Fruit fly (Drosophila melanogaster) whole organism, prepupa: Measurements from ENCODE around the gene wuho.

ENCODE experiments used
- Blimp-1 ChIP-seq: fragments of 200-800 bp; sonication (Bioruptor generic); optimal IDR thresholded peaks from 3 replicates; lab custom pipeline; 2017; ENCODE audit warnings: missing biosample characterization, missing genetic modification characterization, mild to moderate bottlenecking, moderate library complexity, missing genetic modification reagents
- CG10631 ChIP-seq: fragments of 200-800 bp; sonication (Bioruptor generic); optimal IDR thresholded peaks from 2 replicates; lab custom pipeline; 2016; ENCODE audit warnings: missing biosample characterization, missing genetic modification characterization
- CG11762 ChIP-seq: fragments of 200-800 bp; sonication (Bioruptor generic); optimal IDR thresholded peaks from 3 replicates; lab custom pipeline; 2016; ENCODE audit warnings: missing biosample characterization, missing genetic modification characterization; ENCODE audit not compliant: insufficient read depth
- CG16779 ChIP-seq: fragments of 200-800 bp; sonication (Bioruptor generic); optimal IDR thresholded peaks from 3 replicates; lab custom pipeline; 2017; ENCODE audit warnings: missing biosample characterization, mild to moderate bottlenecking, missing genetic modification characterization
- CG31627 ChIP-seq: fragments of 200-800 bp; sonication (Bioruptor generic); optimal IDR thresholded peaks from 3 replicates; lab custom pipeline; 2016; ENCODE audit warnings: missing biosample characterization, missing genetic modification characterization
- CG34406 ChIP-seq: fragments of 200-800 bp; sonication (Bioruptor generic); optimal IDR thresholded peaks from 3 replicates; lab custom pipeline; 2016; ENCODE audit warnings: missing biosample characterization, missing genetic modification characterization
- CG3919 ChIP-seq: fragments of 200-800 bp; sonication (Bioruptor generic); optimal IDR thresholded peaks from 3 replicates; lab custom pipeline; 2016; ENCODE audit warnings: missing biosample characterization, missing genetic modification characterization
- CG6163 ChIP-seq: fragments of 200-800 bp; sonication (Bioruptor generic); IDR thresholded peaks from 3 replicates; pipeline ENCODE4 v1.3.6; 2022; ENCODE audit warnings: missing biosample characterization, missing genetic modification characterization
- CG8632 ChIP-seq: fragments of 200-800 bp; sonication (Bioruptor generic); optimal IDR thresholded peaks from 3 replicates; lab custom pipeline; 2016; ENCODE audit warnings: missing biosample characterization, missing genetic modification characterization
- CG9139 ChIP-seq: fragments of 200-800 bp; sonication (Bioruptor generic); optimal IDR thresholded peaks from 3 replicates; lab custom pipeline; 2017; ENCODE audit warnings: missing biosample characterization, mild to moderate bottlenecking, missing genetic modification characterization
- Eip75B ChIP-seq: fragments of 200-800 bp; sonication (Bioruptor generic); optimal IDR thresholded peaks from 3 replicates; lab custom pipeline; 2016; ENCODE audit warnings: missing biosample characterization, missing genetic modification characterization
- Eip78C ChIP-seq: fragments of 200-800 bp; sonication (Bioruptor generic); peaks from one replicate; lab custom pipeline; 2016; ENCODE audit warnings: missing biosample characterization, missing genetic modification characterization
- Ets21C ChIP-seq: fragments of 200-800 bp; sonication (Bioruptor generic); optimal IDR thresholded peaks from 3 replicates; lab custom pipeline; 2016; ENCODE audit warnings: missing biosample characterization, missing genetic modification characterization
- Ets96B ChIP-seq: fragments of 200-800 bp; optimal IDR thresholded peaks from 2 replicates; lab custom pipeline; 2019; ENCODE audit warnings: missing biosample characterization, mild to moderate bottlenecking, missing genetic modification characterization, moderate library complexity
- Gug ChIP-seq: fragments of 200-800 bp; sonication (Bioruptor generic); IDR thresholded peaks from 2 replicates; pipeline ENCODE4 v1.3.6; 2022; ENCODE audit warnings: missing biosample characterization, missing genetic modification characterization
- Hr38 ChIP-seq: sonication (Bioruptor generic); optimal IDR thresholded peaks from 2 replicates; lab custom pipeline; 2016; ENCODE audit warnings: missing biosample characterization, missing genetic modification characterization
- Met ChIP-seq: fragments of 200-800 bp; sonication (Bioruptor generic); optimal IDR thresholded peaks from 3 replicates; lab custom pipeline; 2016; ENCODE audit warnings: missing biosample characterization, missing genetic modification characterization
- OdsH ChIP-seq: fragments of 200-800 bp; sonication (Bioruptor generic); optimal IDR thresholded peaks from 3 replicates; lab custom pipeline; 2016; ENCODE audit warnings: missing biosample characterization, missing genetic modification characterization
- Sox14 ChIP-seq: fragments of 200-800 bp; sonication (Bioruptor generic); optimal IDR thresholded peaks from 3 replicates; lab custom pipeline; 2016; ENCODE audit warnings: missing biosample characterization, missing genetic modification characterization
- achi ChIP-seq: fragments of 200-800 bp; sonication (Bioruptor generic); optimal IDR thresholded peaks from 3 replicates; lab custom pipeline; 2016; ENCODE audit warnings: missing biosample characterization, missing genetic modification characterization
- dac ChIP-seq: fragments of 200-800 bp; sonication (Bioruptor generic); optimal IDR thresholded peaks from 2 replicates; lab custom pipeline; 2017; ENCODE audit warnings: missing biosample characterization, mild to moderate bottlenecking, missing genetic modification characterization
- dsx ChIP-seq: fragments of 200-800 bp; optimal IDR thresholded peaks from 3 replicates; lab custom pipeline; 2019; ENCODE audit warnings: missing biosample characterization, mild to moderate bottlenecking, missing genetic modification characterization, moderate library complexity; ENCODE audit not compliant: poor library complexity, severe bottlenecking
- lz ChIP-seq: fragments of 200-800 bp; sonication (Bioruptor generic); optimal IDR thresholded peaks from 3 replicates; lab custom pipeline; 2016; ENCODE audit warnings: missing biosample characterization, missing genetic modification characterization
- net ChIP-seq: fragments of 200-800 bp; sonication (Bioruptor generic); optimal IDR thresholded peaks from 3 replicates; lab custom pipeline; 2016; ENCODE audit warnings: missing biosample characterization, missing genetic modification characterization
- salr ChIP-seq, 2 experiments: fragments of 200-800 bp; sonication (Bioruptor generic); optimal IDR thresholded peaks; 3 replicates each; lab custom pipeline; 2016 to 2018; ENCODE audit warnings: missing biosample characterization in 2 of 2, missing genetic modification characterization in 2 of 2, mild to moderate bottlenecking in 1 of 2
- ss ChIP-seq, 2 experiments: fragments of 200-800 bp; sonication (Bioruptor generic); optimal IDR thresholded peaks; 2 replicates in 1 of 2; 3 replicates in 1 of 2; lab custom pipeline; 2017 to 2018; ENCODE audit warnings: mild to moderate bottlenecking in 2 of 2, missing biosample characterization in 2 of 2, missing genetic modification characterization in 2 of 2, moderate library complexity in 1 of 2
- svp ChIP-seq: fragments of 200-800 bp; sonication (Bioruptor generic); peaks from one replicate; lab custom pipeline; 2016; ENCODE audit warnings: missing biosample characterization, missing genetic modification characterization
- vri ChIP-seq: fragments of 200-800 bp; sonication (Bioruptor generic); optimal IDR thresholded peaks from 3 replicates; lab custom pipeline; 2016; ENCODE audit warnings: missing biosample characterization, mild to moderate bottlenecking, missing genetic modification characterization

The wuho gene

dm6 chrX:6332988-6333719, 45.3 kb downstream of the wuho start (continued):
- no peak for TF ChIP-seq CG8632 (GFP tag; lab: Kevin White, UChicago)
- TF ChIP-seq CG3919, result peak; percentile 35
- no peak for TF ChIP-seq vri (GFP tag; lab: Kevin White, UChicago)
- no peak for TF ChIP-seq CG9139 (GFP tag; lab: Kevin White, UChicago)
- TF ChIP-seq Sox14 (GFP tag; lab: Kevin White, UChicago), result peak; percentile 5
- TF ChIP-seq Blimp-1 (GFP tag; lab: Kevin White, UChicago), result no peak
- peak; percentile 22 to 31 for TF ChIP-seq salr (GFP tag; optimal IDR thresholded peaks at IDR 0.05; lab: Kevin White, UChicago)
- peak; percentile 20 for TF ChIP-seq CG11762 (GFP tag; lab: Kevin White, UChicago)
- no peak for TF ChIP-seq CG16779 (tag; lab: Kevin White, UChicago)
- peak; percentile 40 for TF ChIP-seq Eip75B
- TF ChIP-seq CG10631 (GFP tag; lab: Kevin White, UChicago), result peak; percentile 20
- TF ChIP-seq CG34406 (GFP tag; lab: Kevin White, UChicago), result peak; percentile 2
- peak; percentile 26 for TF ChIP-seq lz (GFP tag; lab: Kevin White, UChicago)
- peak; percentile 18 for TF ChIP-seq Ets96B (tag; lab: Kevin White, UChicago)
- no peak for TF ChIP-seq CG31627 (GFP tag; lab: Kevin White, UChicago)
- TF ChIP-seq Hr38 (GFP tag; lab: Kevin White, UChicago), result no peak
- TF ChIP-seq CG6163 (GFP tag; lab: Robert Waterston, UW), result 0 out of 3 replicates have a peak, but pooled peaks have one; percentile 21
- TF ChIP-seq Met (GFP tag; lab: Kevin White, UChicago), result peak; percentile 10
- peak; percentile 30 for TF ChIP-seq net (GFP tag; lab: Kevin White, UChicago)
- TF ChIP-seq Ets21C (GFP tag; lab: Kevin White, UChicago), result no peak

DNA sequence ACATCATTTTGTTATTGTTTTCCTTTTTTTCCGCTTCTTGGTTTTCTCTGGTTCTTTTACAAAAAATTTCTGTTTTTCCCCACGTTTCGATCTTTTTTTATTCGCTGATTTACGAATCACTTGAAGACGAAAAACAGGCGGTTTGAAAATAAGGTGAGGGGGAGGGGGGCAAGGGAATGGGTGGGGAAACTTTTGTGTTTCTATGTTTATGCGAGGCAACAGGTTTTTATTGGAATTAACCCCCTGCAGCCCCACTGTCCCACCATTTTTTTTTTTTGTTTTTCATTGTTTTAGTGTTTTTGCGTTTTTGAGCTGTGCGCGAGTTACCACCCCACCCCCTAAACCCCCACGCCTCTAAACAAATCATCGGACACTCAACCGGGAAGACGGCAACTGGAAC, 47.0 kb downstream of the wuho start:
- no peak for TF ChIP-seq OdsH (GFP tag; lab: Kevin White, UChicago)
- no peak for TF ChIP-seq dsx (GFP tag; lab: Kevin White, UChicago)
- TF ChIP-seq dac (GFP tag; lab: Kevin White, UChicago), result no peak
- no peak for TF ChIP-seq achi
- TF ChIP-seq Eip78C, result no peak
- no peak for TF ChIP-seq ss (GFP tag; optimal IDR thresholded peaks at IDR 0.05; lab: Kevin White, UChicago)

- TF ChIP-seq vri (GFP tag; lab: Kevin White, UChicago) (peak; percentile 16), Sox14 (GFP tag; lab: Kevin White, UChicago) (no peak), Gug (GFP tag; lab: Robert Waterston, UW) (no peak), svp (GFP tag; lab: Kevin White, UChicago) (peak; percentile 75)
Observed at dm6 chrX:6337702-6338101, 49.8 kb downstream of the wuho start, which contains the start of gene CG3842. Gene CG3842 (plus strand): TSS chrX:6337762.
